Fruit fly (Drosophila melanogaster) whole organism, embryonic: ENCODE measurements around the gene CG13876.

Experiments used
- Adf1 ChIP-seq: fragments of 200-800 bp; sonication (Bioruptor generic); IDR thresholded peaks from 2 replicates; pipeline ENCODE4 v1.3.6; 2022; ENCODE audit warnings: missing biosample characterization, missing genetic modification characterization
- Awh ChIP-seq: fragments of 200-800 bp; sonication (Bioruptor generic); IDR thresholded peaks from 2 replicates; pipeline ENCODE4, ENCODE4 v1.3.6; 2022; ENCODE audit warnings: missing biosample characterization, missing genetic modification characterization
- B-H1 ChIP-seq: fragments of 200-800 bp; sonication (Bioruptor generic); IDR thresholded peaks from 3 replicates; pipeline ENCODE4 v1.3.6; 2022; ENCODE audit warnings: missing biosample characterization, missing genetic modification characterization
- BEAF-32 ChIP-seq: fragments of 200-800 bp; sonication (Bioruptor generic); optimal IDR thresholded peaks from 3 replicates; lab custom pipeline; 2017; ENCODE audit warnings: missing biosample characterization, missing genetic modification characterization, mild to moderate bottlenecking, moderate library complexity, missing genetic modification reagents
- CG10209 ChIP-seq: fragments of 200-800 bp; sonication (Bioruptor generic); optimal IDR thresholded peaks from 3 replicates; lab custom pipeline; 2017; ENCODE audit warnings: missing biosample characterization, mild to moderate bottlenecking, missing genetic modification characterization, missing genetic modification reagents
- CG1024 ChIP-seq: fragments of 200-800 bp; sonication (Bioruptor generic); IDR thresholded peaks from 2 replicates; pipeline ENCODE4 v1.3.6; 2022; ENCODE audit warnings: missing biosample characterization, missing genetic modification characterization
- CG10274 ChIP-seq: fragments of 200-800 bp; sonication (Bioruptor generic); optimal IDR thresholded peaks from 3 replicates; lab custom pipeline; 2017; ENCODE audit warnings: missing biosample characterization, mild to moderate bottlenecking, missing genetic modification characterization
- CG11085 ChIP-seq: fragments of 200-800 bp; sonication (Bioruptor generic); IDR thresholded peaks from 2 replicates; pipeline ENCODE4 v1.3.6; 2022; ENCODE audit warnings: missing biosample characterization, missing genetic modification characterization
- CG11696 ChIP-seq: fragments of 200-800 bp; sonication (Bioruptor generic); IDR thresholded peaks from 2 replicates; pipeline ENCODE4 v1.3.6; 2022; ENCODE audit warnings: missing biosample characterization, missing genetic modification characterization
- CG15696 ChIP-seq: fragments of 200-800 bp; sonication (Bioruptor generic); optimal IDR thresholded peaks from 2 replicates; lab custom pipeline; 2019; ENCODE audit warnings: missing biosample characterization, mild to moderate bottlenecking, missing genetic modification characterization, moderate library complexity
- CG18476 ChIP-seq: fragments of 200-800 bp; sonication (Bioruptor generic); optimal IDR thresholded peaks from 2 replicates; lab custom pipeline; 2016; ENCODE audit warnings: missing biosample characterization, mild to moderate bottlenecking, missing genetic modification characterization
- CG3163 ChIP-seq: fragments of 200-800 bp; sonication (Bioruptor generic); optimal IDR thresholded peaks from 3 replicates; lab custom pipeline; 2016; ENCODE audit warnings: missing biosample characterization, missing genetic modification characterization
- CG34376 ChIP-seq: fragments of 200-800 bp; sonication (Bioruptor generic); optimal IDR thresholded peaks from 2 replicates; lab custom pipeline; 2018; ENCODE audit warnings: missing biosample characterization, mild to moderate bottlenecking, missing genetic modification characterization
- CG3726 ChIP-seq: fragments of 200-800 bp; sonication (Bioruptor generic); IDR thresholded peaks from 3 replicates; pipeline ENCODE4, ENCODE4 v1.3.6; 2022; ENCODE audit warnings: missing biosample characterization, missing genetic modification characterization
- CG7271 ChIP-seq: fragments of 200-800 bp; sonication (Bioruptor generic); optimal IDR thresholded peaks from 2 replicates; lab custom pipeline; 2018; ENCODE audit warnings: missing biosample characterization, mild to moderate bottlenecking, missing genetic modification characterization, moderate library complexity
- CG8924 ChIP-seq: fragments of 200-800 bp; optimal IDR thresholded peaks from 3 replicates; lab custom pipeline; 2019; ENCODE audit warnings: missing biosample characterization, mild to moderate bottlenecking, missing genetic modification characterization, moderate library complexity
- CG9609 ChIP-seq: fragments of 200-800 bp; sonication (Bioruptor generic); optimal IDR thresholded peaks from 3 replicates; lab custom pipeline; 2016; ENCODE audit warnings: missing biosample characterization, missing genetic modification characterization
- Chrac-16 ChIP-seq: fragments of 200-800 bp; sonication (Bioruptor generic); optimal IDR thresholded peaks from 3 replicates; lab custom pipeline; 2016; ENCODE audit warnings: missing biosample characterization, missing genetic modification characterization
- Doc3 ChIP-seq: fragments of 200-800 bp; sonication (Bioruptor generic); IDR thresholded peaks from 3 replicates; pipeline ENCODE4 v1.3.6; 2022; ENCODE audit warnings: missing biosample characterization, missing genetic modification characterization; ENCODE audit not compliant: partially characterized antibody
- ERR ChIP-seq: fragments of 200-800 bp; sonication (Bioruptor generic); optimal IDR thresholded peaks from 2 replicates; lab custom pipeline; 2016; ENCODE audit warnings: missing biosample characterization, missing genetic modification characterization
- Hand ChIP-seq: fragments of 200-800 bp; sonication (Bioruptor generic); optimal IDR thresholded peaks from 2 replicates; lab custom pipeline; 2017; ENCODE audit warnings: mild to moderate bottlenecking, missing biosample characterization, missing genetic modification reagents, missing genetic modification characterization
- Hmx ChIP-seq: fragments of 200-800 bp; sonication (Bioruptor generic); optimal IDR thresholded peaks from 2 replicates; lab custom pipeline; 2016; ENCODE audit warnings: missing biosample characterization, missing genetic modification characterization
- Jarid2 ChIP-seq: fragments of 200-800 bp; sonication (Bioruptor generic); optimal IDR thresholded peaks from 3 replicates; lab custom pipeline; 2017; ENCODE audit warnings: mild to moderate bottlenecking, missing biosample characterization, missing genetic modification reagents, missing genetic modification characterization
- Mes4 ChIP-seq: fragments of 200-800 bp; sonication (Bioruptor generic); optimal IDR thresholded peaks from 2 replicates; lab custom pipeline; 2016; ENCODE audit warnings: missing biosample characterization, missing genetic modification characterization
- Oaz ChIP-seq: fragments of 200-800 bp; sonication (Bioruptor generic); IDR thresholded peaks from 2 replicates; pipeline ENCODE4 v1.3.6; 2022; ENCODE audit warnings: missing biosample characterization, missing genetic modification characterization
- Pdp1 ChIP-seq, 2 experiments: fragments of 200-800 bp; sonication (Bioruptor generic); optimal IDR thresholded peaks; 3 replicates each; lab custom pipeline; 2016; ENCODE audit warnings: missing biosample characterization in 2 of 2, missing genetic modification characterization in 2 of 2, mild to moderate bottlenecking in 1 of 2, moderate library complexity in 1 of 2
- Usf ChIP-seq: fragments of 200-800 bp; sonication (Bioruptor generic); optimal IDR thresholded peaks from 2 replicates; lab custom pipeline; 2017; ENCODE audit warnings: missing genotype, missing biosample characterization, missing genetic modification characterization
- Xbp1 ChIP-seq: fragments of 200-800 bp; sonication (Bioruptor generic); optimal IDR thresholded peaks from 3 replicates; lab custom pipeline; 2016; ENCODE audit warnings: missing biosample characterization, mild to moderate bottlenecking, missing genetic modification characterization
- crp ChIP-seq, 2 experiments: fragments of 200-800 bp; sonication (Bioruptor generic); optimal IDR thresholded peaks; 2 replicates in 1 of 2; 3 replicates in 1 of 2; lab custom pipeline; 2017; ENCODE audit warnings: missing biosample characterization in 2 of 2, missing genetic modification characterization in 2 of 2, mild to moderate bottlenecking in 1 of 2, moderate library complexity in 1 of 2
- dm ChIP-seq: fragments of 200-800 bp; sonication (Bioruptor generic); optimal IDR thresholded peaks from 3 replicates; lab custom pipeline; 2016; ENCODE audit warnings: missing biosample characterization, missing genetic modification characterization
- dmrt99B ChIP-seq: fragments of 200-800 bp; sonication (Bioruptor generic); optimal IDR thresholded peaks from 2 replicates; lab custom pipeline; 2018; ENCODE audit warnings: missing biosample characterization, mild to moderate bottlenecking, missing genetic modification characterization, moderate library complexity
- exex ChIP-seq: fragments of 200-800 bp; sonication (Bioruptor generic); optimal IDR thresholded peaks from 4 replicates; lab custom pipeline; 2018; ENCODE audit warnings: missing biosample characterization, mild to moderate bottlenecking, missing genetic modification characterization, moderate library complexity
- gro ChIP-seq: fragments of 200-800 bp; sonication (Bioruptor generic); optimal IDR thresholded peaks from 2 replicates; lab custom pipeline; 2016; ENCODE audit warnings: missing biosample characterization, missing genetic modification characterization
- gsb-n ChIP-seq: fragments of 200-800 bp; sonication (Bioruptor generic); optimal IDR thresholded peaks from 3 replicates; lab custom pipeline; 2018; ENCODE audit warnings: missing biosample characterization, mild to moderate bottlenecking, missing genetic modification characterization
- hbn ChIP-seq: fragments of 200-800 bp; sonication (Bioruptor generic); IDR thresholded peaks from 2 replicates; pipeline ENCODE4 v1.3.6; 2022; ENCODE audit warnings: missing biosample characterization, missing genetic modification characterization; ENCODE audit not compliant: partially characterized antibody
- jumu ChIP-seq: fragments of 200-800 bp; sonication (Bioruptor generic); optimal IDR thresholded peaks from 3 replicates; lab custom pipeline; 2016; ENCODE audit warnings: missing biosample characterization, missing genetic modification characterization
- kah ChIP-seq: fragments of 200-800 bp; sonication (Bioruptor generic); optimal IDR thresholded peaks from 2 replicates; lab custom pipeline; 2018; ENCODE audit warnings: missing biosample characterization, mild to moderate bottlenecking, missing genetic modification characterization
- lmd ChIP-seq: fragments of 200-800 bp; sonication (Bioruptor generic); IDR thresholded peaks from 2 replicates; pipeline ENCODE4 v1.3.6; 2022; ENCODE audit warnings: missing biosample characterization, missing genetic modification characterization
- lola ChIP-seq, 3 experiments: fragments of >200 bp in 2 of 3; fragments of 200-800 bp in 1 of 3; sonication (Bioruptor generic) in 1 of 3; optimal IDR thresholded peaks; 2 replicates each; lab custom pipeline; 2017 to 2019; ENCODE audit warnings: missing biosample characterization in 3 of 3, missing genetic modification characterization in 3 of 3, mild to moderate bottlenecking in 1 of 3, moderate library complexity in 1 of 3
- nau ChIP-seq: fragments of 200-800 bp; sonication (Bioruptor generic); optimal IDR thresholded peaks from 3 replicates; lab custom pipeline; 2017; ENCODE audit warnings: missing biosample characterization, mild to moderate bottlenecking, missing genetic modification characterization, missing genetic modification reagents
- pan ChIP-seq, 4 experiments: fragments of >200 bp in 3 of 4; fragments of 200-800 bp in 1 of 4; sonication (Bioruptor generic) in 1 of 4; optimal IDR thresholded peaks in 3 of 4; IDR thresholded peaks in 1 of 4; 2 replicates each; pipeline versions ENCODE4 v1.3.6 to Lab custom; 2017 to 2022; ENCODE audit warnings: missing biosample characterization in 2 of 4, missing genetic modification characterization in 2 of 4, mixed read lengths in 1 of 4
- rib ChIP-seq: fragments of 200-800 bp; sonication (Bioruptor generic); IDR thresholded peaks from 2 replicates; pipeline ENCODE4 v1.3.6; 2022; ENCODE audit warnings: missing biosample characterization, missing genetic modification characterization
- run ChIP-seq: fragments of 200-800 bp; sonication (Bioruptor generic); optimal IDR thresholded peaks from 3 replicates; lab custom pipeline; 2018; ENCODE audit warnings: missing biosample characterization, mild to moderate bottlenecking, missing genetic modification characterization
- sens ChIP-seq: fragments of 200-800 bp; sonication (Bioruptor generic); peaks from one replicate; lab custom pipeline; 2016; ENCODE audit warnings: missing biosample characterization, missing genetic modification characterization
- sisA ChIP-seq: fragments of 200-800 bp; sonication (Bioruptor generic); IDR thresholded peaks from 2 replicates; pipeline ENCODE4 v1.3.6; 2022; ENCODE audit warnings: missing biosample characterization, missing genetic modification characterization
- sqz ChIP-seq: fragments of 200-800 bp; sonication (Bioruptor generic); optimal IDR thresholded peaks from 3 replicates; lab custom pipeline; 2018; ENCODE audit warnings: missing biosample characterization, mild to moderate bottlenecking, missing genetic modification characterization
- stwl ChIP-seq: fragments of 200-800 bp; sonication (Bioruptor generic); optimal IDR thresholded peaks from 3 replicates; lab custom pipeline; 2018; ENCODE audit warnings: missing biosample characterization, mild to moderate bottlenecking, missing genetic modification characterization, moderate library complexity
- trem ChIP-seq: fragments of 200-800 bp; optimal IDR thresholded peaks from 3 replicates; lab custom pipeline; 2019; ENCODE audit warnings: missing biosample characterization, mild to moderate bottlenecking, missing genetic modification characterization, moderate library complexity
- z ChIP-seq: fragments of 200-800 bp; sonication (Bioruptor generic); IDR thresholded peaks from 3 replicates; pipeline ENCODE4 v1.3.6; 2022; ENCODE audit warnings: missing biosample characterization, missing genetic modification characterization

The CG13876 gene

dm6 chr3L:199050-199745 is 6.7 kb upstream of the CG13876 start (continued):
- TF ChIP-seq CG18476 (GFP tag; lab: Kevin White, UChicago) (no peak), ERR (no peak), Awh (GFP tag; lab: Robert Waterston, UW) (no peak), run (tag; lab: Kevin White, UChicago) (no peak), gsb-n (no peak), CG8924 (no peak), CG1024 (peak; percentile 46; the same call in 1 of the 2 replicates), Usf (GFP tag; lab: Kevin White, UChicago) (no peak), Jarid2 (GFP tag; lab: Kevin White, UChicago) (no peak), crp (GFP tag; optimal IDR thresholded peaks at IDR 0.05; lab: Kevin White, UChicago) (no peak), stwl (tag; lab: Kevin White, UChicago) (no peak), lola (GFP tag; optimal IDR thresholded peaks at IDR 0.05; lab: Kevin White, UChicago) (no peak), CG7271 (no peak), Pdp1 (GFP tag; optimal IDR thresholded peaks at IDR 0.05; lab: Kevin White, UChicago) (no peak), Hmx (GFP tag; lab: Kevin White, UChicago) (no peak), CG10274 (no peak), CG3726 (GFP tag; lab: Robert Waterston, UW) (no peak), CG11085 (no peak), nau (GFP tag; lab: Kevin White, UChicago) (no peak), dm (GFP tag; lab: Kevin White, UChicago) (peak; percentile 71), Mes4 (GFP tag; lab: Kevin White, UChicago) (no peak), z (peak; percentile 25; the same call in 1 of the 3 replicates), CG3163 (GFP tag; lab: Kevin White, UChicago) (no peak), Chrac-16 (GFP tag; lab: Kevin White, UChicago) (no peak), hbn (GFP tag; lab: Robert Waterston, UW) (no peak), rib (GFP tag; lab: Robert Waterston, UW) (peak; percentile 33; the same call in 1 of the 2 replicates), sisA (0 out of 2 replicates have a peak, but pooled peaks have one; percentile 14), jumu (peak; percentile 48), CG10209 (GFP tag; lab: Kevin White, UChicago) (no peak), trem (tag; lab: Kevin White, UChicago) (no peak), B-H1 (GFP tag; lab: Robert Waterston, UW) (no peak), pan (optimal IDR thresholded peaks at IDR 0.05; lab: Kevin White, UChicago) (no peak), pan (GFP tag; optimal IDR thresholded peaks at IDR 0.05 in 1 of 2, IDR thresholded peaks at IDR 0.05 in 1 of 2) (no peak), BEAF-32 (no peak), sens (no peak), Xbp1 (GFP tag; lab: Kevin White, UChicago) (no peak), CG34376 (GFP tag; lab: Kevin White, UChicago) (no peak), Adf1 (GFP tag; lab: Robert Waterston, UW) (peak; percentile 42), lmd (GFP tag; lab: Robert Waterston, UW) (no peak), gro (no peak), Doc3 (GFP tag; lab: Robert Waterston, UW) (no peak), Hand (no peak), CG9609 (peak; percentile 4), CG15696 (no peak), Oaz (GFP tag; lab: Robert Waterston, UW) (no peak), CG11696 (GFP tag; lab: Robert Waterston, UW) (no peak), kah (GFP tag; lab: Kevin White, UChicago) (peak; percentile 83), sqz (GFP tag; lab: Kevin White, UChicago) (no peak), exex (tag; lab: Kevin White, UChicago) (no peak), dmrt99B (tag; lab: Kevin White, UChicago) (no peak)
